Worm (Caenorhabditis elegans) whole organism, late embryonic: ENCODE results near the gene ZK899.2.
A peak's percentile ranks its signal among the peaks of the same experiment; 100 is the strongest.

Source experiments
- C08G9.2 ChIP-seq: sonication (generic microtip); optimal IDR thresholded peaks from 2 replicates; lab custom pipeline; 2016; ENCODE audit warnings: mild to moderate bottlenecking, missing genetic modification characterization, moderate library complexity, missing compliant biosample characterization
- C38D4.7 ChIP-seq: fragments of 200-800 bp; sonication (Bioruptor generic); optimal IDR thresholded peaks from 2 replicates; lab custom pipeline; 2018; ENCODE audit warnings: mild to moderate bottlenecking, missing genetic modification characterization, moderate library complexity, missing compliant biosample characterization
- K02D7.2 ChIP-seq: sonication (generic microtip); optimal IDR thresholded peaks from 2 replicates; lab custom pipeline; 2017; ENCODE audit warnings: mild to moderate bottlenecking, missing genetic modification characterization, missing compliant biosample characterization
- K09A11.1 ChIP-seq: sonication (generic microtip); optimal IDR thresholded peaks from 2 replicates; lab custom pipeline; 2017; ENCODE audit warnings: antibody characterized with exemption, mild to moderate bottlenecking, missing genetic modification characterization, missing compliant biosample characterization; ENCODE audit not compliant: insufficient read depth
- T23F11.4 ChIP-seq: fragments of 200-800 bp; sonication (Bioruptor generic); optimal IDR thresholded peaks from 2 replicates; lab custom pipeline; 2018; ENCODE audit warnings: mild to moderate bottlenecking, missing genetic modification characterization, missing compliant biosample characterization
- Y22D7AL.16 ChIP-seq: sonication (generic microtip); optimal IDR thresholded peaks from 2 replicates; lab custom pipeline; 2016; ENCODE audit warnings: missing genetic modification characterization, missing compliant biosample characterization
- ahr-1 ChIP-seq: sonication (generic microtip); optimal IDR thresholded peaks from 2 replicates; lab custom pipeline; 2016; ENCODE audit warnings: missing genetic modification characterization, missing compliant biosample characterization
- ama-1 ChIP-seq: fragments of 150-350 bp; optimal IDR thresholded peaks from 2 replicates; lab custom pipeline; 2014
- ceh-14 ChIP-seq: sonication (generic microtip); optimal IDR thresholded peaks from 2 replicates; lab custom pipeline; 2016; ENCODE audit warnings: missing genotype, missing genetic modification characterization, missing compliant biosample characterization
- ceh-2 ChIP-seq: sonication (generic microtip); optimal IDR thresholded peaks from 2 replicates; lab custom pipeline; 2016; ENCODE audit warnings: missing genotype, missing genetic modification characterization, missing compliant biosample characterization
- ceh-22 ChIP-seq: sonication (generic microtip); optimal IDR thresholded peaks from 2 replicates; lab custom pipeline; 2017; ENCODE audit warnings: missing biosample characterization, missing genetic modification characterization
- ceh-24 ChIP-seq: sonication (generic microtip); optimal IDR thresholded peaks from 2 replicates; lab custom pipeline; 2016; ENCODE audit warnings: mild to moderate bottlenecking, missing genetic modification characterization, missing compliant biosample characterization
- ceh-30 ChIP-seq: fragments of 150-350 bp; optimal IDR thresholded peaks from 2 replicates; lab custom pipeline; 2014; ENCODE audit warnings: missing biosample characterization, missing genetic modification characterization
- ceh-31 ChIP-seq: sonication (generic microtip); optimal IDR thresholded peaks from 2 replicates; lab custom pipeline; 2016; ENCODE audit warnings: missing genetic modification characterization, missing compliant biosample characterization
- ceh-34 ChIP-seq: sonication (generic microtip); optimal IDR thresholded peaks from 2 replicates; lab custom pipeline; 2016; ENCODE audit warnings: mild to moderate bottlenecking, missing genetic modification characterization, missing compliant biosample characterization
- ceh-45 ChIP-seq: fragments of 200-800 bp; sonication (Bioruptor generic); IDR thresholded peaks from 2 replicates; pipeline ENCODE4 v1.3.6; 2022; ENCODE audit warnings: missing genetic modification reagents, missing genetic modification characterization, missing compliant biosample characterization
- ceh-48 ChIP-seq: sonication (generic microtip); optimal IDR thresholded peaks from 2 replicates; lab custom pipeline; 2016; ENCODE audit warnings: missing genetic modification characterization, inconsistent platforms, missing compliant biosample characterization
- ceh-6 ChIP-seq: fragments of 200-800 bp; sonication (Bioruptor generic); optimal IDR thresholded peaks from 2 replicates; lab custom pipeline; 2018; ENCODE audit warnings: mild to moderate bottlenecking, missing genetic modification characterization, missing compliant biosample characterization
- ceh-9 ChIP-seq: sonication (generic microtip); optimal IDR thresholded peaks from 2 replicates; lab custom pipeline; 2016; ENCODE audit warnings: mild to moderate bottlenecking, missing genetic modification characterization, inconsistent platforms, missing compliant biosample characterization
- che-1 ChIP-seq: sonication (generic microtip); optimal IDR thresholded peaks from 2 replicates; lab custom pipeline; 2016; ENCODE audit warnings: mild to moderate bottlenecking, missing genetic modification characterization, missing compliant biosample characterization
- dmd-4 ChIP-seq: sonication (generic microtip); optimal IDR thresholded peaks from 2 replicates; lab custom pipeline; 2016; ENCODE audit warnings: borderline replicate concordance, missing genetic modification characterization, missing compliant biosample characterization
- dve-1 ChIP-seq: sonication (generic microtip); optimal IDR thresholded peaks from 2 replicates; lab custom pipeline; 2017; ENCODE audit warnings: antibody characterized with exemption, mild to moderate bottlenecking, missing genetic modification characterization, missing compliant biosample characterization
- elt-2 ChIP-seq: sonication (generic microtip); optimal IDR thresholded peaks from 2 replicates; lab custom pipeline; 2016; ENCODE audit warnings: missing genetic modification reagents, missing genetic modification characterization, missing compliant biosample characterization
- fax-1 ChIP-seq: sonication (generic microtip); optimal IDR thresholded peaks from 2 replicates; lab custom pipeline; 2016; ENCODE audit warnings: missing genotype, missing genetic modification characterization, missing compliant biosample characterization
- fkh-10 ChIP-seq: fragments of 150-350 bp; optimal IDR thresholded peaks from 2 replicates; lab custom pipeline; 2014; ENCODE audit warnings: missing biosample characterization, missing genetic modification reagents, missing genetic modification characterization
- fkh-6 ChIP-seq: sonication (generic microtip); optimal IDR thresholded peaks from 2 replicates; lab custom pipeline; 2016; ENCODE audit warnings: missing genetic modification characterization, missing compliant biosample characterization
- gmeb-2 ChIP-seq: sonication (generic microtip); optimal IDR thresholded peaks from 2 replicates; lab custom pipeline; 2016; ENCODE audit warnings: missing genetic modification characterization, inconsistent platforms, missing compliant biosample characterization
- hlh-13 ChIP-seq: fragments of 200-800 bp; sonication (Bioruptor generic); optimal IDR thresholded peaks from 2 replicates; lab custom pipeline; 2018; ENCODE audit warnings: mild to moderate bottlenecking, missing genetic modification characterization, missing compliant biosample characterization
- hlh-15 ChIP-seq: sonication (generic microtip); optimal IDR thresholded peaks from 2 replicates; lab custom pipeline; 2016; ENCODE audit warnings: missing genetic modification characterization, missing compliant biosample characterization
- hlh-30 ChIP-seq: sonication (generic microtip); optimal IDR thresholded peaks from 2 replicates; lab custom pipeline; 2017; ENCODE audit warnings: antibody characterized with exemption, missing genetic modification characterization, missing compliant biosample characterization; ENCODE audit not compliant: insufficient read depth
- hlh-6 ChIP-seq: sonication (generic microtip); optimal IDR thresholded peaks from 2 replicates; lab custom pipeline; 2016; ENCODE audit warnings: missing genotype, missing genetic modification characterization, missing compliant biosample characterization
- madf-2 ChIP-seq: sonication (generic microtip); optimal IDR thresholded peaks from 2 replicates; lab custom pipeline; 2017; ENCODE audit warnings: missing genetic modification characterization, missing compliant biosample characterization
- nfya-1 ChIP-seq: sonication (generic microtip); optimal IDR thresholded peaks from 2 replicates; lab custom pipeline; 2017; ENCODE audit warnings: missing genetic modification characterization, mild to moderate bottlenecking, missing compliant biosample characterization, antibody characterized with exemption, moderate library complexity
- npax-4 ChIP-seq: sonication (generic microtip); optimal IDR thresholded peaks from 2 replicates; lab custom pipeline; 2016; ENCODE audit warnings: missing genetic modification characterization, missing compliant biosample characterization
- pag-3 ChIP-seq: sonication (generic microtip); optimal IDR thresholded peaks from 2 replicates; lab custom pipeline; 2016; ENCODE audit warnings: missing compliant biosample characterization, missing genetic modification characterization, borderline replicate concordance
- pax-1 ChIP-seq: fragments of 150-350 bp; optimal IDR thresholded peaks from 2 replicates; lab custom pipeline; 2014; ENCODE audit warnings: missing biosample characterization, missing genetic modification characterization
- pha-4 ChIP-seq: fragments of 150-350 bp; optimal IDR thresholded peaks from 2 replicates; lab custom pipeline; 2018; ENCODE audit warnings: missing biosample characterization, missing genetic modification reagents, missing genetic modification characterization
- pqm-1 ChIP-seq: sonication (generic microtip); optimal IDR thresholded peaks from 2 replicates; lab custom pipeline; 2016; ENCODE audit warnings: missing genetic modification characterization, missing compliant biosample characterization
- pros-1 ChIP-seq: fragments of 150-350 bp; optimal IDR thresholded peaks from 2 replicates; lab custom pipeline; 2014; ENCODE audit warnings: missing biosample characterization, missing genetic modification reagents, missing genetic modification characterization
- ref-2 ChIP-seq: sonication (generic microtip); optimal IDR thresholded peaks from 2 replicates; lab custom pipeline; 2016; ENCODE audit warnings: missing genetic modification characterization, missing compliant biosample characterization
- rnt-1 ChIP-seq: sonication (generic microtip); optimal IDR thresholded peaks from 2 replicates; lab custom pipeline; 2016; ENCODE audit warnings: missing genetic modification characterization, missing compliant biosample characterization
- sdc-2 ChIP-seq: sonication (generic microtip); optimal IDR thresholded peaks from 2 replicates; lab custom pipeline; 2016; ENCODE audit warnings: missing genotype, missing genetic modification characterization, missing compliant biosample characterization
- sox-2 ChIP-seq: fragments of 200-800 bp; sonication (Bioruptor generic); IDR thresholded peaks from 2 replicates; pipeline ENCODE4 v1.3.6; 2022; ENCODE audit warnings: missing genetic modification reagents, missing genetic modification characterization, missing compliant biosample characterization
- sox-4 ChIP-seq: sonication (generic microtip); optimal IDR thresholded peaks from 2 replicates; lab custom pipeline; 2017; ENCODE audit warnings: mild to moderate bottlenecking, missing genetic modification characterization, inconsistent platforms, missing compliant biosample characterization
- tbx-2 ChIP-seq: sonication (generic microtip); optimal IDR thresholded peaks from 2 replicates; lab custom pipeline; 2016; ENCODE audit warnings: missing genetic modification characterization, missing compliant biosample characterization
- tbx-7 ChIP-seq: sonication (generic microtip); optimal IDR thresholded peaks from 2 replicates; lab custom pipeline; 2016; ENCODE audit warnings: missing genotype, missing genetic modification characterization, missing compliant biosample characterization
- ttx-3 ChIP-seq: sonication (generic microtip); optimal IDR thresholded peaks from 2 replicates; lab custom pipeline; 2016; ENCODE audit warnings: missing genetic modification reagents, missing genetic modification characterization, missing compliant biosample characterization
- unc-3 ChIP-seq, 2 experiments: fragments of 200-800 bp in 1 of 2; sonication (Bioruptor generic) in 1 of 2; sonication (generic microtip) in 1 of 2; conservative IDR thresholded peaks in 1 of 2; optimal IDR thresholded peaks in 1 of 2; 2 replicates each; pipeline versions ENCODE4 v1.3.6 to Lab custom; 2016 to 2022; ENCODE audit warnings: missing compliant biosample characterization in 2 of 2, missing genetic modification characterization in 2 of 2, missing genetic modification reagents in 1 of 2
- unc-42 ChIP-seq: sonication (generic microtip); optimal IDR thresholded peaks from 2 replicates; lab custom pipeline; 2016; ENCODE audit warnings: missing genotype, missing genetic modification characterization, missing compliant biosample characterization
- unc-86 ChIP-seq: sonication (generic microtip); optimal IDR thresholded peaks from 2 replicates; lab custom pipeline; 2016; ENCODE audit warnings: missing genetic modification characterization, missing compliant biosample characterization
- zip-5 ChIP-seq: sonication (generic microtip); optimal IDR thresholded peaks from 2 replicates; lab custom pipeline; 2016; ENCODE audit warnings: missing genetic modification characterization, missing compliant biosample characterization

Gene ZK899.2

DNA sequence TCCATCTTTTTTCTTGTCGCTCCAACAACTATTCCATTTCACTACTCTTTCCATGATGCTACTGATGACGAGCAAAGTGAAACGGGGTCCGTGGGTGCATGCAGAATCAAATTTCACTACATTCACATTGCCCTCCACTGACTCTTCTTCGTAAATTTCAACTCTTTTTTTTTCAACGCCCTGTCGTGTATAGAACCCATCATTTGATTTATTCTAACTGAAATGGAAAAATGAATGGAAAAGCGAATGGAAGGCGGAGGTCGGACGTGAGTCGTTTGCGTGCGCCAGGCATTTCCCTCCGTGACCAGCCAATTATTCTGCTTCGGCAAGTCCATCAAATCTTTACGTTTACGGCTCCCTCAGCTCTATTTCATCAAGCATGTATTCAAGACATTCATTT, 7.9 kb downstream of the ZK899.2 start:
- TF ChIP-seq unc-42 (tag; lab: Kevin White, UChicago): peak; percentile 57
- no peak for TF ChIP-seq madf-2 (tag; lab: Kevin White, UChicago)
- TF ChIP-seq, all 69 proteins: peak for 1

DNA sequence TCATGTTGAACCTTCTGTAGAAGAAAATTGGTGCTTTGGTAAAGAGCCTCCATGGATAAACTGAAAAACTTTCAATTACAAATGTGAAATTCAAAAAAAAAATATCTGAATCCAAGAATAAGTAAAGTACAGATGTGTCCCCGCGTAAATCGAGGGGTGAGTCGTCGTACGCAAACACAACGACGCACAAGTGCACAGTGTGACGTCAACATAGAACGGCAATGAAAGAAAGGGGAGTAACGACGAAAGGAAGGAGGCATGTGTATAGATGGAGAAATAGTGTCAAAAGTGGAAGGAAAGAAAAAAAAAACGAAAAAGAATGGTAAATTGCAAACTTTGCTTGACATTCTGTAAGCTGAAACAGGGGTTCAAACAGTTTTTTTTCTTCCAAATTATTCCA, 10.3 kb downstream of the ZK899.2 start, which contains the start of gene memb-1:
memb-1 (minus strand) TSS at position 60 of the 400 bp plus-strand sequence.
- TF ChIP-seq nfya-1 (tag; lab: Kevin White, UChicago) (no peak), hlh-13 (no peak), hlh-15 (tag; lab: Kevin White, UChicago) (no peak), ceh-22 (no peak), ref-2 (peak; percentile 21), ceh-48 (tag; lab: Kevin White, UChicago) (no peak), ama-1 (lab: Kevin White, UChicago) (no peak), dmd-4 (tag; lab: Kevin White, UChicago) (no peak), elt-2 (tag; lab: Kevin White, UChicago) (peak; percentile 30), sox-2 (GFP tag; lab: Robert Waterston, UW) (no peak), pqm-1 (tag; lab: Kevin White, UChicago) (no peak), unc-3 (GFP tag; conservative IDR thresholded peaks at IDR 0.05; lab: Robert Waterston, UW) (no peak), unc-3 (tag; optimal IDR thresholded peaks at IDR 0.05; lab: Kevin White, UChicago) (no peak), ceh-9 (tag; lab: Kevin White, UChicago) (no peak), T23F11.4 (no peak), npax-4 (tag; lab: Kevin White, UChicago) (no peak), tbx-2 (tag; lab: Kevin White, UChicago) (peak; percentile 29), ceh-14 (tag; lab: Kevin White, UChicago) (peak; percentile 2), ttx-3 (tag; lab: Kevin White, UChicago) (no peak), ceh-6 (GFP tag; lab: Kevin White, UChicago) (no peak), pha-4 (tag; lab: Kevin White, UChicago) (no peak), sdc-2 (tag; lab: Kevin White, UChicago) (peak; percentile 67), fax-1 (no peak), hlh-30 (no peak), pag-3 (no peak), C08G9.2 (tag; lab: Kevin White, UChicago) (peak; percentile 47), ceh-2 (no peak), ceh-34 (tag; lab: Kevin White, UChicago) (peak; percentile 7), sox-4 (tag; lab: Kevin White, UChicago) (no peak), ceh-30 (tag; lab: Kevin White, UChicago) (no peak), dve-1 (tag; lab: Kevin White, UChicago) (no peak), ahr-1 (no peak), zip-5 (tag; lab: Kevin White, UChicago) (no peak), gmeb-2 (no peak), ceh-45 (GFP tag; lab: Robert Waterston, UW) (no peak), rnt-1 (tag; lab: Kevin White, UChicago) (no peak), C38D4.7 (GFP tag; lab: Kevin White, UChicago) (no peak), Y22D7AL.16 (tag; lab: Kevin White, UChicago) (no peak), ceh-31 (tag; lab: Kevin White, UChicago) (peak; percentile 63), hlh-6 (tag; lab: Kevin White, UChicago) (no peak), fkh-6 (no peak), pax-1 (no peak), pros-1 (no peak), che-1 (tag; lab: Kevin White, UChicago) (no peak), fkh-10 (GFP tag; lab: Kevin White, UChicago) (no peak), unc-86 (tag; lab: Kevin White, UChicago) (no peak), K02D7.2 (no peak), K09A11.1 (no peak), ceh-24 (tag; lab: Kevin White, UChicago) (no peak), unc-42 (tag; lab: Kevin White, UChicago) (peak; percentile 42), tbx-7 (tag; lab: Kevin White, UChicago) (no peak)
